Fruit fly (Drosophila melanogaster): ENCODE results near the gene CG15286.

DNA sequence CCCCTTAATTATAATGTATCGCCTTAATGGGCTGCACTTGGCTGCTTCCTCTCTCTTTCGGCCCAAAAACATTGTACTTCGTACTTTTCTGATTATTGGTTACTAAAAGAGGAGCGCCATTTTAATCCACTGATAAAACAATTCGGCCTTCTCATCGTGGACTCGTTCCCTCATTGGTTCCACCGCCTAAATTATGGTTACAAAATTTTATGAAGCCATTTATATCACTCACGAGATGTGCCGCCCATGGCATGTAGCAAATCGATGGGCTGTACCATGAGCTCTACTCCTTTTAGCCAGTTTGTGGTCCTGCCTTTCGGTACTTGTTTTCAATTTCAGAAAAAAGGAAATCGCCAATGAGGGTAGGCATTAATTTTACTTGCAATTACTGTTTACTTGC is 30.8 kb downstream of the CG15286 start:
- TF ChIP-seq psq (GFP tag; optimal IDR thresholded peaks at IDR 0.05), result no peak
- TF ChIP-seq Dfd (GFP tag; optimal IDR thresholded peaks at IDR 0.05), result no peak
- TF ChIP-seq br (GFP tag; optimal IDR thresholded peaks at IDR 0.05), result no peak
- no peak for TF ChIP-seq foxo (GFP tag; optimal IDR thresholded peaks at IDR 0.05)
- TF ChIP-seq woc (GFP tag; optimal IDR thresholded peaks at IDR 0.05), result no peak

All from whole organism, wandering third instar larva.